Fruit fly (Drosophila melanogaster) whole organism, adult: Measurements from ENCODE around the gene CG34428.
A peak's percentile ranks its signal among the peaks of the same experiment; 100 is the strongest.

ENCODE experiments used
- CG11617 ChIP-seq: fragments of 200-800 bp; sonication (Bioruptor generic); optimal IDR thresholded peaks from 2 replicates; lab custom pipeline; 2017; ENCODE audit warnings: mild to moderate bottlenecking, missing biosample characterization, missing genetic modification reagents, missing genetic modification characterization
- CG12768 ChIP-seq: fragments of 200-800 bp; sonication (Bioruptor generic); optimal IDR thresholded peaks from 2 replicates; lab custom pipeline; 2017; ENCODE audit warnings: missing biosample characterization, missing genetic modification characterization, mild to moderate bottlenecking, moderate library complexity, missing genetic modification reagents
- CG14711 ChIP-seq: fragments of 200-800 bp; sonication (Bioruptor generic); optimal IDR thresholded peaks from 2 replicates; lab custom pipeline; 2018; ENCODE audit warnings: missing biosample characterization, mild to moderate bottlenecking, missing genetic modification characterization, moderate library complexity
- CG1620 ChIP-seq: fragments of 200-800 bp; sonication (Bioruptor generic); optimal IDR thresholded peaks from 2 replicates; lab custom pipeline; 2016; ENCODE audit warnings: missing biosample characterization, missing genetic modification characterization
- CG33017 ChIP-seq: fragments of 200-800 bp; sonication (Bioruptor generic); optimal IDR thresholded peaks from 2 replicates; lab custom pipeline; 2018; ENCODE audit warnings: missing biosample characterization, mild to moderate bottlenecking, missing genetic modification characterization, moderate library complexity
- CG5204 ChIP-seq: fragments of 200-800 bp; sonication (Bioruptor generic); optimal IDR thresholded peaks from 2 replicates; lab custom pipeline; 2016; ENCODE audit warnings: missing biosample characterization, missing genetic modification characterization
- CG7045 ChIP-seq: fragments of 200-800 bp; sonication (Bioruptor generic); optimal IDR thresholded peaks from 2 replicates; lab custom pipeline; 2017; ENCODE audit warnings: missing biosample characterization, mild to moderate bottlenecking, missing genetic modification characterization
- CG7101 ChIP-seq: fragments of 200-800 bp; sonication (Bioruptor generic); optimal IDR thresholded peaks from 2 replicates; lab custom pipeline; 2018; ENCODE audit warnings: missing biosample characterization, mild to moderate bottlenecking, missing genetic modification characterization, moderate library complexity
- Clk ChIP-seq: fragments of 200-800 bp; sonication (Bioruptor generic); optimal IDR thresholded peaks from 2 replicates; lab custom pipeline; 2017; ENCODE audit warnings: missing biosample characterization, missing genetic modification characterization
- Crg-1 ChIP-seq: fragments of 200-800 bp; sonication (Bioruptor generic); optimal IDR thresholded peaks from 2 replicates; lab custom pipeline; 2016; ENCODE audit warnings: missing biosample characterization, missing genetic modification characterization
- Hr96 ChIP-seq: fragments of 200-800 bp; sonication (Bioruptor generic); optimal IDR thresholded peaks from 2 replicates; lab custom pipeline; 2016; ENCODE audit warnings: missing biosample characterization, missing genetic modification characterization
- Mnt ChIP-seq: fragments of 200-800 bp; sonication (Bioruptor generic); optimal IDR thresholded peaks from 2 replicates; lab custom pipeline; 2016; ENCODE audit warnings: missing biosample characterization, mild to moderate bottlenecking, missing genetic modification characterization
- bab1 ChIP-seq: fragments of 200-800 bp; sonication (Bioruptor generic); optimal IDR thresholded peaks from 3 replicates; lab custom pipeline; 2019; ENCODE audit warnings: missing biosample characterization, mild to moderate bottlenecking, missing genetic modification characterization, moderate library complexity
- cic ChIP-seq: fragments of 200-800 bp; sonication (Bioruptor generic); optimal IDR thresholded peaks from 2 replicates; lab custom pipeline; 2017; ENCODE audit warnings: missing biosample characterization, mild to moderate bottlenecking, missing genetic modification characterization, moderate library complexity
- cnc ChIP-seq, 2 experiments: fragments of >200 bp; optimal IDR thresholded peaks; 2 replicates each; lab custom pipeline; 2017
- kay ChIP-seq: fragments of 200-800 bp; sonication (Bioruptor generic); peaks from one replicate; lab custom pipeline; 2016; ENCODE audit warnings: missing biosample characterization, missing genetic modification characterization, borderline replicate concordance
- ovo ChIP-seq: fragments of 200-800 bp; sonication (Bioruptor generic); optimal IDR thresholded peaks from 2 replicates; lab custom pipeline; 2016; ENCODE audit warnings: missing biosample characterization, missing genetic modification characterization
- pad ChIP-seq: fragments of 200-800 bp; sonication (Bioruptor generic); optimal IDR thresholded peaks from 3 replicates; lab custom pipeline; 2017; ENCODE audit warnings: missing biosample characterization, missing genetic modification characterization, mild to moderate bottlenecking, moderate library complexity, missing genetic modification reagents
- tj ChIP-seq: fragments of 200-800 bp; sonication (Bioruptor generic); optimal IDR thresholded peaks from 3 replicates; lab custom pipeline; 2017; ENCODE audit warnings: missing biosample characterization, mild to moderate bottlenecking, missing genetic modification characterization, moderate library complexity
- toe ChIP-seq: fragments of 200-800 bp; sonication (Bioruptor generic); optimal IDR thresholded peaks from 2 replicates; lab custom pipeline; 2016; ENCODE audit warnings: missing biosample characterization, missing genetic modification characterization

The CG34428 gene

DNA sequence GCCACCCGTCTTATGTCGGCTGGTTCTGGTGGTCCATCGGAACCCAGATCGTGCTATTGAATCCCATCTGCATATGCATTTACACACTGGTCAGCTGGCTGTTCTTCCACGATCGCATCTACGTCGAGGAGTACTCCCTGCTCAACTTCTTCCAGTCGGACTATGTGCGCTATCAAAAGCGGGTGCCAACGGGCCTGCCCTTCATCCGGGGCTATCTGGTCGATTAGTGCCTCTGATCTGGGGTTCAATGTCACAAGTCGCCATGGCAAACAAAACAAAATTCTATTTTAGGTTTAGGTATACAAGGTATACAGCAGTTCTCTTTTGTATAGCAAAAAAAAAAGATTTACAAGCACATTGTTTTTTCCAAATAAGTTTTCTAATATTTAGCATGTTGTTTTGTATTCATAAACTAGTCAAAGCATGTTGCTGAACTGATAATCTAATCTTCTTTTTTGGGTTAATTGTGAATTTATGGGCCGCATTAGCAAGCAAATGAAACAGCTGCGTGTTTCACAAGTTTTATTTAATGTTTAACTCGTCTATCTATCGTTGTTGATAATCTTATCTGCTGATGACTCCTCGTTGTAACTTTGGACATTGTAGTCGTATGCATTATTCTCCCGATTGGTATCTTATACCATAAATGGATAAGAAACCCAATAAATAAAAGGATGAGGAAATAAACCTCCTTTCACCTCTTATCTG lies 42.2 kb upstream of the CG34428 start:
- TF ChIP-seq CG33017 (tag; lab: Kevin White, UChicago) (no peak), pad (GFP tag; lab: Kevin White, UChicago) (no peak), kay (peak; percentile 77), Mnt (GFP tag; lab: Kevin White, UChicago) (no peak), Crg-1 (no peak), toe (GFP tag; lab: Kevin White, UChicago) (no peak), Hr96 (GFP tag; lab: Kevin White, UChicago) (no peak), cic (peak; percentile 29)

DNA sequence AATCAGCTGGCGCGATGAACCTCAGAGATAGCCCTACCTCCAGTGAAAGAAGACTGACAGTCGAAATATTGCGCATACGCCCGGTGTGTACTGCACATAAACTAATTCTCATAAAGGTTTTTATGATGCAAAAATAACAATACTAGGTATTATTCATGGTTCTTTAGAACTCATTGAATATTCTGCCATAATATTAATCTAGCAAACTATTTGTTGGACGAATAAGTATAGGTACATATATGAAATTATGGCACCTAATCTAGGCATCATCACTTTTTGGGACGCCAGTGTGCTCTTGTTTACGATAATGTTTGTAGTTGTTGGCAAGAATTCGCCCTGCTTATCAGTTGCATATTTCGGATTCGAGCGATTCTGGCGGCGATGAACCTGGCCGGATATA lies 39.8 kb upstream of the CG34428 start:
- TF ChIP-seq CG14711 (tag; lab: Kevin White, UChicago) (peak; percentile 27), CG33017 (tag; lab: Kevin White, UChicago) (peak; percentile 3), Hr96 (GFP tag; lab: Kevin White, UChicago) (no peak), CG12768 (peak; percentile 18), CG7101 (tag; lab: Kevin White, UChicago) (peak; percentile 57), Crg-1 (peak; percentile 1), CG5204 (GFP tag; lab: Kevin White, UChicago) (no peak), Mnt (GFP tag; lab: Kevin White, UChicago) (no peak), kay (no peak), CG7045 (GFP tag; lab: Kevin White, UChicago) (peak; percentile 34)

DNA sequence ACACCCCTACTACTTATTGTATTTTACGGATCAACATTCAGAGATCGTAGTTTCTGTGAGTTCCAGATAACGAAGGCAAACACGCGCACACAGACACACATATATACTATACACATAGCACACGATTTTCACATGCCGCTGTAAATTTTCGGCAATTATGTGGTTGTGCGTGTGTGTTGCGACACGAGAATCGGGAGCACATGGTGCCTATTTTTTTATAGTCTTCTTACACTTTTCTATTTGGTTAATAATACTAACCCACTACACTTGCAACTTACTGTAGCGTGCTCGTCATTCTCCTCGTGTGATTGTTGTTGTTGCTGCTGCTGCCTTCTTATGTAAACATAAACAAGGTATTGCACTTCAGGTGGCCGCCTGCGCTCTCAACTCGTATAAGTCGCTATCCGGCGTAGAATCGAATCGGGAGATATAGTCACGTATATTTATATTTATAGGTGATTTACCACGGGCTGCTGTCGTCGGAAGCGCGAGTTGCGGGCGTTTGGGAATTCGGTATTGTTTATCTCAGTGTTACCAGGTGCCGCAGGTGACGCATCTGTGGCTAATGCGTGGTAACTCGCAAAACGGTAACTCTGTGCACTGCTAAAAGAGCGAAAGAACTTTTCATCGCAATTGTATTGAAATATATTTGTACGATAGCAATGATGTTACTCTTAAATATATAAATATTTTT lies 39.3 kb upstream of the CG34428 start, which contains the start of gene Adk2:
Adk2 (minus strand) TSS at position 529 of the 694 bp plus-strand sequence.
- TF ChIP-seq CG7045 (GFP tag; lab: Kevin White, UChicago), result no peak
- no peak for TF ChIP-seq toe (GFP tag; lab: Kevin White, UChicago)
- TF ChIP-seq Hr96 (GFP tag; lab: Kevin White, UChicago), result no peak
- no peak for TF ChIP-seq CG12768
- TF ChIP-seq ovo (GFP tag; lab: Kevin White, UChicago), result no peak
- TF ChIP-seq pad (GFP tag; lab: Kevin White, UChicago), result no peak
- TF ChIP-seq kay, result no peak
- peak; percentile 62 for TF ChIP-seq CG14711 (tag; lab: Kevin White, UChicago)
- peak; percentile 95 for TF ChIP-seq cic
- peak; percentile 94 for TF ChIP-seq Mnt (GFP tag; lab: Kevin White, UChicago)
- peak; percentile 5 for TF ChIP-seq bab1 (GFP tag; lab: Kevin White, UChicago)
- no peak for TF ChIP-seq CG5204 (GFP tag; lab: Kevin White, UChicago)
- TF ChIP-seq CG11617 (GFP tag; lab: Kevin White, UChicago), result no peak

DNA sequence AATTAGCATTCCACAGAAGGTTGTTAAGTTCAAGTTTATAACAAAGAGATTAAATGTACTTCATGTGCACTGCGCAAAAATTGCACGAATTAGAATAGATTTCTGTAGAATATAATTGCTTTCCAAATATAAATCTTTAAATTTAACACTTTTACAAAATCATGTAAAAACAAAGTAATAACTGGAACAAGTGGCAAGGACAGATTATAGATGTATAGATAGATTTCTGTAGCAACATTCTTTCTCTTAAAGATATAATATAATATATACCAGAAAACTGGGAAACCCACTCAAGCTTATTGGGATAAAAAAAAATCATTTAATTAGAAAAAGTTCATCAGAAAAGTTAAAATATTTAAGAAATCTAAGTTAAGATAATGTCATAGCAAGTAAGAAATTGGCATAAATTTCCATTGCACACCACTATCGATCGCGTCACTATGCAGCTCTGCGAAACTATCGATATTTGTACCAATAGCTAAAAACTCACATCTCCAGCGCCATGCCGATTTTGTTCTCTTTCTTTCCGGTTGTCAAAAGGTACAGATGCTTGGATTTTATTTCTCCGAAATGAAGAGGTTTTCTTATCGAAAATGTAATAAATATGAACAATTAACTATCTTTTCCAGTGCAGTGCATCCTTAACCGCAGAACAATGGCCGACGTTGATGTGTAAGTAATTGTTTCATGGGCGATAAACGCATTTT lies 38.6 kb upstream of the CG34428 start, which contains the start of gene RpS12:
RpS12 (plus strand) TSS at position 499 of the 707 bp plus-strand sequence.
- TF ChIP-seq CG14711 (tag; lab: Kevin White, UChicago) (no peak), kay (peak; percentile 86), Mnt (GFP tag; lab: Kevin White, UChicago) (peak; percentile 82), ovo (GFP tag; lab: Kevin White, UChicago) (peak; percentile 77), CG12768 (peak; percentile 70), Clk (peak; percentile 67), CG11617 (GFP tag; lab: Kevin White, UChicago) (peak; percentile 83), Crg-1 (peak; percentile 57), cnc (optimal IDR thresholded peaks at IDR 0.05; lab: Kevin White, UChicago) (no peak), bab1 (GFP tag; lab: Kevin White, UChicago) (peak; percentile 64), CG33017 (tag; lab: Kevin White, UChicago) (peak; percentile 61), CG1620 (GFP tag; lab: Kevin White, UChicago) (peak; percentile 92), Hr96 (GFP tag; lab: Kevin White, UChicago) (peak; percentile 86), CG5204 (GFP tag; lab: Kevin White, UChicago) (peak; percentile 78), toe (GFP tag; lab: Kevin White, UChicago) (peak; percentile 81), CG7101 (tag; lab: Kevin White, UChicago) (peak; percentile 81), pad (GFP tag; lab: Kevin White, UChicago) (peak; percentile 58), CG7045 (GFP tag; lab: Kevin White, UChicago) (peak; percentile 80), tj (GFP tag; lab: Kevin White, UChicago) (peak; percentile 56), cic (no peak)

dm6 chr3L:13026337-13026736 lies 35.2 kb upstream of the CG34428 start, which contains the start of gene Zmynd10:
Zmynd10 (minus strand) TSS chr3L:13026437.
- TF ChIP-seq Mnt (GFP tag; lab: Kevin White, UChicago), result no peak
- TF ChIP-seq Clk, result no peak
- peak; percentile 43 for TF ChIP-seq kay
- TF ChIP-seq CG33017 (tag; lab: Kevin White, UChicago), result no peak
- TF ChIP-seq CG5204 (GFP tag; lab: Kevin White, UChicago), result no peak
